Worm (Caenorhabditis elegans): ENCODE results near the gene F11D5.1.

F11D5.1 gene

ce11 chrX:3316830-3317229, 16.1 kb upstream of the F11D5.1 start:
- TF ChIP-seq elt-2 (tag; optimal IDR thresholded peaks at IDR 0.05) (peak; percentile 80), nhr-11 (tag; optimal IDR thresholded peaks at IDR 0.05) (no peak)

ce11 chrX:3326175-3326574, 6.7 kb upstream of the F11D5.1 start, which contains the start of gene F11D5.6:
Gene F11D5.6, minus strand, starts transcription at chrX:3326275.
- TF ChIP-seq mec-3 (tag; optimal IDR thresholded peaks at IDR 0.05; ENCODE audit: borderline replicate concordance) (no peak), ahr-1 (tag; optimal IDR thresholded peaks at IDR 0.05) (no peak), lim-6 (tag; optimal IDR thresholded peaks at IDR 0.05) (no peak), lin-11 (tag; optimal IDR thresholded peaks at IDR 0.05) (no peak)

ce11 chrX:3334115-3334514, 1.2 kb downstream of the F11D5.1 start:
- TF ChIP-seq fax-1 (tag; optimal IDR thresholded peaks at IDR 0.05): no peak
- TF ChIP-seq elt-2 (tag; optimal IDR thresholded peaks at IDR 0.05): peak; percentile 71

ce11 chrX:3339882-3340281, 7.0 kb downstream of the F11D5.1 start:
- TF ChIP-seq ceh-34 (tag; optimal IDR thresholded peaks at IDR 0.05): no peak
- TF ChIP-seq nhr-232 (tag; optimal IDR thresholded peaks at IDR 0.05): no peak
- TF ChIP-seq npax-4 (tag; optimal IDR thresholded peaks at IDR 0.05): no peak
- TF ChIP-seq ets-4 (tag; optimal IDR thresholded peaks at IDR 0.05): no peak
- TF ChIP-seq tbx-2 (tag; optimal IDR thresholded peaks at IDR 0.05): no peak
- TF ChIP-seq elt-2 (tag; optimal IDR thresholded peaks at IDR 0.05): no peak
- no peak for TF ChIP-seq lin-11 (tag; optimal IDR thresholded peaks at IDR 0.05)
- TF ChIP-seq K02D7.2 (tag; optimal IDR thresholded peaks at IDR 0.05): no peak
- no peak for TF ChIP-seq unc-55 (GFP tag; optimal IDR thresholded peaks at IDR 0.05)
- no peak for TF ChIP-seq fkh-10 (GFP tag; optimal IDR thresholded peaks at IDR 0.05)
- no peak for TF ChIP-seq ceh-30 (tag; optimal IDR thresholded peaks at IDR 0.05)
- no peak for TF ChIP-seq fax-1 (tag; optimal IDR thresholded peaks at IDR 0.05)
- no peak for TF ChIP-seq C08G9.2 (tag; optimal IDR thresholded peaks at IDR 0.05)
- TF ChIP-seq pqm-1 (tag; optimal IDR thresholded peaks at IDR 0.05): no peak

- peak; percentile 7 for TF ChIP-seq sdc-2 (tag; optimal IDR thresholded peaks at IDR 0.05)
- peak; percentile 14 for TF ChIP-seq hlh-6 (tag; optimal IDR thresholded peaks at IDR 0.05)
- TF ChIP-seq fkh-6 (tag; optimal IDR thresholded peaks at IDR 0.05): peak; percentile 18
- TF ChIP-seq tbx-2 (tag; optimal IDR thresholded peaks at IDR 0.05): peak; percentile 1
- TF ChIP-seq pqm-1 (tag; optimal IDR thresholded peaks at IDR 0.05): no peak
- TF ChIP-seq unc-55 (GFP tag; optimal IDR thresholded peaks at IDR 0.05): no peak
- TF ChIP-seq nhr-232 (tag; optimal IDR thresholded peaks at IDR 0.05): no peak
- no peak for TF ChIP-seq ceh-34 (tag; optimal IDR thresholded peaks at IDR 0.05)
- peak; percentile 17 for TF ChIP-seq rnt-1 (tag; optimal IDR thresholded peaks at IDR 0.05)
Measured at ce11 chrX:3343620-3344197, 10.8 kb downstream of the F11D5.1 start.

ce11 chrX:3347904-3348441, 15.0 kb downstream of the F11D5.1 start, which contains the start of gene ZK816.3:
Gene ZK816.3, plus strand, starts transcription at chrX:3348391.
- peak; percentile 43 for TF ChIP-seq C08G9.2 (tag; optimal IDR thresholded peaks at IDR 0.05)
- peak; percentile 4 for TF ChIP-seq ceh-14 (tag; optimal IDR thresholded peaks at IDR 0.05)
- no peak for TF ChIP-seq ceh-48 (tag; optimal IDR thresholded peaks at IDR 0.05)
- no peak for TF ChIP-seq T23F11.4 (GFP tag; optimal IDR thresholded peaks at IDR 0.05)
- no peak for TF ChIP-seq ztf-16 (tag; optimal IDR thresholded peaks at IDR 0.05)
- peak; percentile 22 for TF ChIP-seq nfya-1 (tag; optimal IDR thresholded peaks at IDR 0.05)
- peak; percentile 46; the same call in 1 of the 2 replicates for TF ChIP-seq unc-3 (GFP tag; conservative IDR thresholded peaks at IDR 0.05)
- TF ChIP-seq unc-3 (tag; optimal IDR thresholded peaks at IDR 0.05): no peak
- TF ChIP-seq fkh-6 (tag; optimal IDR thresholded peaks at IDR 0.05): peak; percentile 69
- TF ChIP-seq lin-11 (tag; optimal IDR thresholded peaks at IDR 0.05): peak; percentile 43
- no peak for TF ChIP-seq unc-55 (GFP tag; optimal IDR thresholded peaks at IDR 0.05)
- no peak for TF ChIP-seq ceh-24 (tag; optimal IDR thresholded peaks at IDR 0.05)
- TF ChIP-seq pat-9 (tag; optimal IDR thresholded peaks at IDR 0.05): peak; percentile 71
- peak; percentile 37 for TF ChIP-seq Y22D7AL.16 (tag; optimal IDR thresholded peaks at IDR 0.05)
- TF ChIP-seq gmeb-2 (tag; optimal IDR thresholded peaks at IDR 0.05): peak; percentile 29
- peak; percentile 12 for TF ChIP-seq tbx-7 (tag; optimal IDR thresholded peaks at IDR 0.05)
- no peak for TF ChIP-seq ref-2 (tag; optimal IDR thresholded peaks at IDR 0.05)
- TF ChIP-seq F13H6.1 (tag; optimal IDR thresholded peaks at IDR 0.05): no peak
- TF ChIP-seq pqm-1 (tag; optimal IDR thresholded peaks at IDR 0.05): no peak
- peak; percentile 36 for TF ChIP-seq ceh-19 (GFP tag; optimal IDR thresholded peaks at IDR 0.05)
- TF ChIP-seq K09A11.1 (tag; optimal IDR thresholded peaks at IDR 0.05; ENCODE audit: insufficient read depth): peak; percentile 55
- TF ChIP-seq ceh-18 (tag; optimal IDR thresholded peaks at IDR 0.05): no peak
- TF ChIP-seq ttx-3 (tag; optimal IDR thresholded peaks at IDR 0.05): peak; percentile 32
- peak; percentile 63 for TF ChIP-seq sdc-2 (tag; optimal IDR thresholded peaks at IDR 0.05)
- no peak for TF ChIP-seq zip-5 (tag; optimal IDR thresholded peaks at IDR 0.05)
